Fruit fly (Drosophila melanogaster): ENCODE measurements around the gene tal-1A.

DNA sequence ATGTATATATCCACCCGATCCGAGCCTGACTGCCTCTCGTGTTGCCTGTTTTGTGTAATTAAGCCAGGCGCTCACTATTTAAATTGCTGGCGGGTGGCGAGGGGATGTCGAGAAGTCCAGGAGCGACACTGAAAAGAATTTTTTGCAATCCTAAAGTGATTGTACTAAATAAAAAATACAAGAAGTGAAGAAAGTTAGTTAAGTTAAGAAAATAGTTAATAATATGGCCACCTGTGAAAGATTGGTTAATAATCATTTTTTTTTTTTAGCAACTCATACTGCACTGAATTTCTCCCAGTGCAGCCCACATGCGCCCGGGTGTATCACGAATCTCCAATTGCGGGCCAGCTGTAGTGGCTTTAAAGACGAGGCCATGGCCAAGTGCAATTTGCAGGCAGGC, 28.0 kb downstream of the tal-1A start:
- TF ChIP-seq CG8301 (tag; optimal IDR thresholded peaks at IDR 0.05), result peak; percentile 44
- peak; percentile 72 for TF ChIP-seq CG14655 (GFP tag; optimal IDR thresholded peaks at IDR 0.05)
- TF ChIP-seq CG12605 (GFP tag; IDR thresholded peaks at IDR 0.05), result 0 out of 2 replicates have a peak, but pooled peaks have one; percentile 36
- TF ChIP-seq CG8159 (tag; optimal IDR thresholded peaks at IDR 0.05), result peak; percentile 69
- no peak for TF ChIP-seq D1 (tag; optimal IDR thresholded peaks at IDR 0.05)
- peak; percentile 41; the same call in 1 of the 2 replicates for TF ChIP-seq Ets98B (GFP tag; IDR thresholded peaks at IDR 0.05)
- peak; percentile 67 for TF ChIP-seq Pif1B (GFP tag; optimal IDR thresholded peaks at IDR 0.05)
- TF ChIP-seq rn (GFP tag; IDR thresholded peaks at IDR 0.05), result no peak
- no peak for TF ChIP-seq EcR (GFP tag; optimal IDR thresholded peaks at IDR 0.05)

Data from whole organism, pupa.